Worm (Caenorhabditis elegans) whole organism, L1 larva: ENCODE measurements around the gene hlh-11.

Experiments used
- C16A3.4 ChIP-seq: fragments of 150-350 bp; optimal IDR thresholded peaks from 2 replicates; lab custom pipeline; 2014; ENCODE audit warnings: missing biosample characterization, missing genetic modification characterization
- F16B12.6 ChIP-seq: fragments of 150-350 bp; optimal IDR thresholded peaks from 2 replicates; lab custom pipeline; 2014; ENCODE audit warnings: missing biosample characterization, missing genetic modification characterization
- alr-1 ChIP-seq: fragments of 200-800 bp; sonication (Bioruptor generic); optimal IDR thresholded peaks from 2 replicates; lab custom pipeline; 2018; ENCODE audit warnings: borderline replicate concordance, mild to moderate bottlenecking, missing genetic modification characterization, missing compliant biosample characterization
- ceh-63 ChIP-seq: fragments of 200-800 bp; sonication (Bioruptor generic); optimal IDR thresholded peaks from 2 replicates; lab custom pipeline; 2018; ENCODE audit warnings: mild to moderate bottlenecking, missing genetic modification characterization, missing compliant biosample characterization
- ceh-8 ChIP-seq: fragments of 200-800 bp; sonication (Bioruptor generic); optimal IDR thresholded peaks from 2 replicates; lab custom pipeline; 2018; ENCODE audit warnings: mild to moderate bottlenecking, missing genetic modification characterization, moderate library complexity, missing compliant biosample characterization
- ceh-82 ChIP-seq, 3 experiments: fragments of 150-350 bp in 1 of 3; sonication (generic microtip) in 2 of 3; optimal IDR thresholded peaks; 2 replicates each; lab custom pipeline; 2014 to 2017; ENCODE audit warnings: missing biosample characterization in 3 of 3, missing genetic modification characterization in 3 of 3
- ceh-90 ChIP-seq: sonication (generic microtip); optimal IDR thresholded peaks from 2 replicates; lab custom pipeline; 2016; ENCODE audit warnings: missing genetic modification characterization, missing compliant biosample characterization
- ces-1 ChIP-seq: fragments of 150-350 bp; optimal IDR thresholded peaks from 2 replicates; lab custom pipeline; 2014; ENCODE audit warnings: missing biosample characterization, missing genetic modification reagents, missing genetic modification characterization
- dsc-1 ChIP-seq: sonication (generic microtip); optimal IDR thresholded peaks from 2 replicates; lab custom pipeline; 2016; ENCODE audit warnings: mild to moderate bottlenecking, missing genetic modification characterization, missing compliant biosample characterization
- efl-3 ChIP-seq: fragments of 200-800 bp; sonication (Bioruptor generic); optimal IDR thresholded peaks from 2 replicates; lab custom pipeline; 2018; ENCODE audit warnings: mild to moderate bottlenecking, missing genetic modification characterization, missing compliant biosample characterization
- egl-13 ChIP-seq: sonication (generic microtip); optimal IDR thresholded peaks from 2 replicates; lab custom pipeline; 2016; ENCODE audit warnings: missing genotype, missing genetic modification reagents, missing genetic modification characterization, missing compliant biosample characterization
- egl-27 ChIP-seq, 2 experiments: fragments of 150-350 bp in 1 of 2; sonication (generic microtip); optimal IDR thresholded peaks; 3 replicates each; lab custom pipeline; 2017 to 2018; ENCODE audit warnings: missing biosample characterization in 2 of 2, missing genetic modification characterization in 2 of 2, missing genetic modification reagents in 2 of 2
- elt-2 ChIP-seq: sonication (generic microtip); optimal IDR thresholded peaks from 2 replicates; lab custom pipeline; 2016; ENCODE audit warnings: missing genetic modification characterization, mild to moderate bottlenecking, inconsistent platforms, missing compliant biosample characterization, missing genetic modification reagents
- fkh-4 ChIP-seq: sonication (generic microtip); optimal IDR thresholded peaks from 2 replicates; lab custom pipeline; 2016; ENCODE audit warnings: missing compliant biosample characterization, missing genetic modification characterization, borderline replicate concordance
- fkh-8 ChIP-seq: sonication (generic microtip); optimal IDR thresholded peaks from 2 replicates; lab custom pipeline; 2016; ENCODE audit warnings: mild to moderate bottlenecking, missing genetic modification characterization, missing compliant biosample characterization
- hpl-2 ChIP-seq: fragments of 150-350 bp; optimal IDR thresholded peaks from 2 replicates; lab custom pipeline; 2014; ENCODE audit warnings: missing biosample characterization, missing genetic modification reagents, missing genetic modification characterization
- isw-1 ChIP-seq: fragments of 200-800 bp; sonication (Bioruptor generic); IDR thresholded peaks from 2 replicates; pipeline ENCODE4 v1.3.6; 2022; ENCODE audit warnings: missing genetic modification characterization, missing compliant biosample characterization
- lin-13 ChIP-seq: fragments of 150-350 bp; optimal IDR thresholded peaks from 2 replicates; lab custom pipeline; 2014; ENCODE audit warnings: missing biosample characterization, missing genetic modification reagents, missing genetic modification characterization
- lin-14 ChIP-seq: fragments of 200-800 bp; sonication (Bioruptor generic); optimal IDR thresholded peaks from 2 replicates; lab custom pipeline; 2018; ENCODE audit warnings: mild to moderate bottlenecking, missing genetic modification characterization, moderate library complexity, missing compliant biosample characterization
- lin-15B ChIP-seq: fragments of 150-350 bp; sonication (generic microtip); optimal IDR thresholded peaks from 3 replicates; lab custom pipeline; 2014; ENCODE audit warnings: missing biosample characterization, missing genetic modification characterization
- lin-35 ChIP-seq, 2 experiments: fragments of 150-350 bp; optimal IDR thresholded peaks; 2 replicates each; lab custom pipeline; 2014; ENCODE audit warnings: missing biosample characterization in 2 of 2, missing genetic modification characterization in 2 of 2, missing genetic modification reagents in 2 of 2
- lin-39 ChIP-seq: fragments of 150-350 bp; optimal IDR thresholded peaks from 2 replicates; lab custom pipeline; 2014; ENCODE audit warnings: missing biosample characterization, missing genetic modification reagents, missing genetic modification characterization
- lsy-2 ChIP-seq, 2 experiments: fragments of 150-350 bp; optimal IDR thresholded peaks; 2 replicates each; lab custom pipeline; 2014; ENCODE audit warnings: missing biosample characterization in 2 of 2, missing genetic modification characterization in 2 of 2
- mdl-1 ChIP-seq, 2 experiments: fragments of 150-350 bp; optimal IDR thresholded peaks; 2 replicates each; lab custom pipeline; 2014 to 2017; ENCODE audit warnings: missing biosample characterization in 2 of 2, missing genetic modification characterization in 2 of 2, inconsistent platforms in 1 of 2
- mef-2 ChIP-seq: fragments of 150-350 bp; optimal IDR thresholded peaks from 2 replicates; lab custom pipeline; 2014; ENCODE audit warnings: missing biosample characterization, missing genetic modification characterization
- mep-1 ChIP-seq: fragments of 150-350 bp; optimal IDR thresholded peaks from 2 replicates; lab custom pipeline; 2014; ENCODE audit warnings: missing biosample characterization, missing genetic modification characterization
- nhr-237 ChIP-seq: fragments of 150-350 bp; optimal IDR thresholded peaks from 2 replicates; lab custom pipeline; 2014; ENCODE audit warnings: missing biosample characterization, missing genetic modification characterization
- nhr-47 ChIP-seq: sonication (generic microtip); optimal IDR thresholded peaks from 2 replicates; lab custom pipeline; 2016; ENCODE audit warnings: mild to moderate bottlenecking, missing genetic modification characterization, moderate library complexity, missing compliant biosample characterization
- nhr-71 ChIP-seq: sonication (generic microtip); optimal IDR thresholded peaks from 2 replicates; lab custom pipeline; 2016; ENCODE audit warnings: mild to moderate bottlenecking, missing genetic modification characterization, moderate library complexity, missing compliant biosample characterization
- nhr-84 ChIP-seq: sonication (generic microtip); optimal IDR thresholded peaks from 2 replicates; lab custom pipeline; 2017; ENCODE audit warnings: missing biosample characterization, missing genetic modification characterization
- nhr-85 ChIP-seq: sonication (generic microtip); peaks from one replicate; lab custom pipeline; 2016; ENCODE audit warnings: missing genetic modification characterization, inconsistent platforms, missing compliant biosample characterization
- pag-3 ChIP-seq: sonication (generic microtip); optimal IDR thresholded peaks from 2 replicates; lab custom pipeline; 2017; ENCODE audit warnings: missing genetic modification characterization, mild to moderate bottlenecking, missing compliant biosample characterization, antibody characterized with exemption, borderline replicate concordance; ENCODE audit not compliant: insufficient read depth
- snpc-4 ChIP-seq: fragments of 150-350 bp; optimal IDR thresholded peaks from 2 replicates; lab custom pipeline; 2014; ENCODE audit warnings: missing biosample characterization, missing genetic modification characterization
- sox-4 ChIP-seq: sonication (generic microtip); optimal IDR thresholded peaks from 2 replicates; lab custom pipeline; 2016; ENCODE audit warnings: missing genetic modification characterization, missing compliant biosample characterization
- sptf-1 ChIP-seq: fragments of 150-350 bp; optimal IDR thresholded peaks from 2 replicates; lab custom pipeline; 2014; ENCODE audit warnings: missing biosample characterization, missing genetic modification characterization
- tbx-2 ChIP-seq: sonication (generic microtip); optimal IDR thresholded peaks from 2 replicates; lab custom pipeline; 2016; ENCODE audit warnings: missing genetic modification characterization, missing compliant biosample characterization
- tlp-1 ChIP-seq: fragments of 150-350 bp; optimal IDR thresholded peaks from 2 replicates; lab custom pipeline; 2014; ENCODE audit warnings: missing biosample characterization, missing genetic modification characterization
- unc-30 ChIP-seq: sonication (generic microtip); optimal IDR thresholded peaks from 2 replicates; lab custom pipeline; 2017; ENCODE audit warnings: missing biosample characterization, missing genetic modification characterization
- unc-62 ChIP-seq: fragments of 150-350 bp; optimal IDR thresholded peaks from 2 replicates; lab custom pipeline; 2014; ENCODE audit warnings: missing biosample characterization, missing genetic modification reagents, missing genetic modification characterization
- unc-86 ChIP-seq: sonication (generic microtip); optimal IDR thresholded peaks from 2 replicates; lab custom pipeline; 2016; ENCODE audit warnings: missing genetic modification characterization, missing compliant biosample characterization
- unc-98 ChIP-seq: fragments of 200-800 bp; sonication (Bioruptor generic); IDR thresholded peaks from 2 replicates; pipeline ENCODE4 v1.3.6; 2022; ENCODE audit warnings: missing genetic modification characterization, missing compliant biosample characterization
- zag-1 ChIP-seq: fragments of 150-350 bp; optimal IDR thresholded peaks from 2 replicates; lab custom pipeline; 2014; ENCODE audit warnings: missing biosample characterization, missing genetic modification characterization
- zip-4 ChIP-seq: fragments of 200-800 bp; sonication (Bioruptor generic); optimal IDR thresholded peaks from 2 replicates; lab custom pipeline; 2018; ENCODE audit warnings: mild to moderate bottlenecking, missing genetic modification characterization, moderate library complexity, missing compliant biosample characterization
- ztf-11 ChIP-seq, 2 experiments: sonication (generic microtip); optimal IDR thresholded peaks; 2 replicates each; lab custom pipeline; 2016 to 2017; ENCODE audit warnings: missing genetic modification characterization in 2 of 2, missing biosample characterization in 1 of 2, missing compliant biosample characterization in 1 of 2
- ztf-4 ChIP-seq: fragments of 150-350 bp; optimal IDR thresholded peaks from 2 replicates; lab custom pipeline; 2014; ENCODE audit warnings: missing biosample characterization, missing genetic modification characterization

hlh-11 gene

DNA sequence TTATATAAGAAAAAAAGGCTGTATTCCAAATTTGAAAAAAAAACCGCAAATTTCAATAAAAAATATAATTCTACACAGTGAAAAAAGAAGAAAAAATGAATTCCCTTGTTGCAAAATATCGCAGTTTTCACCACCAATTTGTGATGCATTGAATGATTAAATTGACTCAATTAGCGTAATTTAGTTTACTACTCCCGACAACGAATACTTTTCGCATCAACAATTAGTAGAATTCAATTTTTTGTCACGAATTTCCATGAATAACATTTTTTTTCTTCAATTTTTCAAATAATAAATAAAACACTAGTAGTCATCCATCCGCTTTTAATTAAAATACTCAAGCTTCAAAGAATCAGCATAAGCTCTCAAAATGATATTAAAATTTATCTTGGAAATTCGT is 34.2 kb upstream of the hlh-11 start:
- no peak for TF ChIP-seq elt-2 (tag; lab: Kevin White, UChicago)
- no peak for TF ChIP-seq ztf-4 (tag; lab: Kevin White, UChicago)
- no peak for TF ChIP-seq hpl-2 (GFP tag; lab: Kevin White, UChicago)
- TF ChIP-seq lin-15B (tag; lab: Kevin White, UChicago) = no peak
- TF ChIP-seq lin-14 (GFP tag; lab: Kevin White, UChicago) = peak; percentile 72
- TF ChIP-seq isw-1 (GFP tag; lab: Robert Waterston, UW) = no peak
- TF ChIP-seq fkh-8 (tag; lab: Kevin White, UChicago) = peak; percentile 38
- TF ChIP-seq unc-62 (GFP tag; lab: Kevin White, UChicago) = no peak
- peak; percentile 52 for TF ChIP-seq nhr-71 (tag; lab: Kevin White, UChicago)
- TF ChIP-seq tlp-1 (tag; lab: Kevin White, UChicago) = no peak
- no peak for TF ChIP-seq unc-30 (tag; lab: Kevin White, UChicago)
- no peak for TF ChIP-seq ceh-63
- no peak for TF ChIP-seq tbx-2 (tag; lab: Kevin White, UChicago)
- no peak for TF ChIP-seq nhr-237
- TF ChIP-seq lsy-2 (tag; optimal IDR thresholded peaks at IDR 0.05; lab: Kevin White, UChicago) = peak; percentile 5 to 29
- TF ChIP-seq zip-4 (GFP tag; lab: Kevin White, UChicago) = no peak
- no peak for TF ChIP-seq efl-3 (GFP tag; lab: Kevin White, UChicago)
- TF ChIP-seq lin-13 (GFP tag; lab: Kevin White, UChicago) = no peak
- no peak for TF ChIP-seq ceh-82 (tag; optimal IDR thresholded peaks at IDR 0.05; lab: Kevin White, UChicago)
- no peak for TF ChIP-seq C16A3.4
- TF ChIP-seq mep-1 (tag; lab: Kevin White, UChicago) = no peak
- TF ChIP-seq mef-2 = no peak
- TF ChIP-seq ceh-8 (GFP tag; lab: Kevin White, UChicago) = peak; percentile 94
- no peak for TF ChIP-seq F16B12.6 (tag; lab: Kevin White, UChicago)
- no peak for TF ChIP-seq dsc-1 (tag; lab: Kevin White, UChicago)
- TF ChIP-seq pag-3 (tag; lab: Kevin White, UChicago) = no peak
- TF ChIP-seq ceh-90 (tag; lab: Kevin White, UChicago) = no peak
- no peak for TF ChIP-seq sox-4 (tag; lab: Kevin White, UChicago)
- no peak for TF ChIP-seq sptf-1
- no peak for TF ChIP-seq egl-13
- peak; percentile 36 for TF ChIP-seq nhr-47 (tag; lab: Kevin White, UChicago)
- TF ChIP-seq snpc-4 (tag; lab: Kevin White, UChicago) = no peak
- no peak for TF ChIP-seq fkh-4
- no peak for TF ChIP-seq unc-86 (tag; lab: Kevin White, UChicago)
- TF ChIP-seq ces-1 (GFP tag; lab: Kevin White, UChicago) = no peak
- TF ChIP-seq nhr-84 = no peak
- no peak for TF ChIP-seq ztf-11 (tag; optimal IDR thresholded peaks at IDR 0.05; lab: Kevin White, UChicago)
- TF ChIP-seq zag-1 (tag; lab: Kevin White, UChicago) = peak; percentile 6
- no peak for TF ChIP-seq alr-1
- no peak for TF ChIP-seq egl-27 (tag; optimal IDR thresholded peaks at IDR 0.05; lab: Kevin White, UChicago)

DNA sequence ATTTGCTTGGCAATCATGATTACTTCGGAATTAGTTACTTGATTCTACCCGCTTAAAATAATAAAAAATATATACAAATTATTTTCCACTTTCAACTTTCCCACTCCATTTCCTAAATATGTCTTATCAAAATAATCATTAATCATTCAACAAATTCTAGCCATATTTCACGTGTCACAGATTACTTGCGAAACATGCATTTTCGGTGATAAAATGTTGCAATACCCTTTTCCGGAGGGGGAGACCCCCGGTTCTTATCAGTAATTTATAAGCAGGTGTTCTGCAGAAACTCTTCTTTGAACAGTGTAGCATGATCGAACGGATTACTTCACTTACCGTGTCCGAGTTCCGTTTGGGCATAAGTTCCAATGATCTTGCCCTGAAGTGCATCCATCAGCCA is 29.3 kb upstream of the hlh-11 start:
- TF ChIP-seq ceh-8 (GFP tag; lab: Kevin White, UChicago) = no peak
- TF ChIP-seq nhr-84 = no peak
- TF ChIP-seq lin-15B (tag; lab: Kevin White, UChicago) = no peak
- TF ChIP-seq elt-2 (tag; lab: Kevin White, UChicago) = peak; percentile 83
- no peak for TF ChIP-seq nhr-85 (tag; lab: Kevin White, UChicago)
- TF ChIP-seq lin-39 (tag; lab: Kevin White, UChicago) = no peak
- TF ChIP-seq mdl-1 (tag; optimal IDR thresholded peaks at IDR 0.05; lab: Kevin White, UChicago) = peak in 1 of 2 experiments; percentile 2
- no peak for TF ChIP-seq unc-98
- TF ChIP-seq lin-35 (GFP tag; optimal IDR thresholded peaks at IDR 0.05; lab: Kevin White, UChicago) = no peak
- TF ChIP-seq, all 84 proteins: peak for 2
